Fruit fly (Drosophila melanogaster): ENCODE measurements around the gene santa-maria.

santa-maria gene

DNA sequence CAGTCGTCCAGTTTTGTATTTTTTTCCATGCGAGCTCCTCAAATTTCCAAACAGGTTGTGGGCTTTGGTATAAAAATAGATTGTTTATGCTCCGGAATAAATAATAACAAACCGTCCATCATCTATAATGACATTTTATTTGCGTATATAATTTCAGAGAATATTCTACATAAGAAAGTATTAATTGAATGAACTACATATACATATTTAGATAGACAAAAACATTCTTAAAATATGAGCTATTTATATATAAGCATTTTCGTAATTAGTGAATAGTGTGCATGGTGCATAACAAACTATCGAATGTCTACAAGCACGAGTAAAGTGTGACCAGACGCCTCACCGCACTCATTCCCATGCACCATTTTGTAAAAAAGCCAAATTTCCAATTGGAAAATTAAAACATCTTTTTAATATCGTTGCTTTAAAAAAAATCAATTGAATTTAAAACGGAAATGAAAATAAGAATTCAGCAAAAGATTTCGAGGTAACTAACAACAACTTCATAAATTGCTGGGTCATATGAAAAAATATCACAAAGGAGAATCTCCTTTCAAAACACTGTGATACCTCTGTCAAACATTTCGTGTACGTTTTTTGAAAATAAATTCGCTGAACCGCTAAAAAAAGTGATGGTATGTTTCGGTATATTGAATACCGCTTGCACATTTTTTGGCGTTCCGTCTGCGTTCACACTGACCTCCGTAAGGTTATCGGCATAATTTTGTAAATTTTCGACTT is 24.5 kb downstream of the santa-maria start, which contains the start of gene muc (continued):
- TF ChIP-seq CG11504 (tag; optimal IDR thresholded peaks at IDR 0.05) = peak; percentile 55
- no peak for TF ChIP-seq CkIIα-i1 (GFP tag; IDR thresholded peaks at IDR 0.05)
- peak; percentile 26 for TF ChIP-seq CG15696 (tag; optimal IDR thresholded peaks at IDR 0.05)
- TF ChIP-seq Nf-YA (GFP tag; IDR thresholded peaks at IDR 0.05) = no peak
- TF ChIP-seq mam (GFP tag; optimal IDR thresholded peaks at IDR 0.05) = peak; percentile 52
- TF ChIP-seq CG11696 (GFP tag; IDR thresholded peaks at IDR 0.05) = 0 out of 2 replicates have a peak, but pooled peaks have one; percentile 16
- no peak for TF ChIP-seq Meics (GFP tag; optimal IDR thresholded peaks at IDR 0.05)
- no peak for TF ChIP-seq CG5245 (GFP tag; optimal IDR thresholded peaks at IDR 0.05)
- peak; percentile 74 for TF ChIP-seq CG6791 (GFP tag; IDR thresholded peaks at IDR 0.05; ENCODE audit: partially characterized antibody)
- TF ChIP-seq ind (GFP tag; optimal IDR thresholded peaks at IDR 0.05) = peak; percentile 17
- TF ChIP-seq prd (optimal IDR thresholded peaks at IDR 0.05) = no peak
- TF ChIP-seq prd (GFP tag; IDR thresholded peaks at IDR 0.05) = 0 out of 3 replicates have a peak, but pooled peaks have one; percentile 19
- peak; percentile 27; the same call in 1 of the 2 replicates for TF ChIP-seq Ptx1 (GFP tag; IDR thresholded peaks at IDR 0.05)
- no peak for TF ChIP-seq BtbVII (GFP tag; optimal IDR thresholded peaks at IDR 0.05)
- no peak for TF ChIP-seq eyg (GFP tag; optimal IDR thresholded peaks at IDR 0.05)
- TF ChIP-seq bbx (GFP tag; IDR thresholded peaks at IDR 0.05; ENCODE audit: partially characterized antibody) = peak; percentile 80
- peak; percentile 33 for TF ChIP-seq CG12155 (GFP tag; optimal IDR thresholded peaks at IDR 0.05)
- TF ChIP-seq Asciz (GFP tag; optimal IDR thresholded peaks at IDR 0.05) = no peak
- no peak for TF ChIP-seq gro (GFP tag; optimal IDR thresholded peaks at IDR 0.05)
- no peak for TF ChIP-seq GATAe (GFP tag; conservative IDR thresholded peaks at IDR 0.05)
- no peak for TF ChIP-seq Gsc (GFP tag; IDR thresholded peaks at IDR 0.05)
- no peak for TF ChIP-seq danr (GFP tag; IDR thresholded peaks at IDR 0.05)
- TF ChIP-seq CG32532 (GFP tag; IDR thresholded peaks at IDR 0.05) = peak; percentile 70
- TF ChIP-seq kni (GFP tag; optimal IDR thresholded peaks at IDR 0.05) = no peak
- TF ChIP-seq CG6765 (GFP tag; optimal IDR thresholded peaks at IDR 0.05) = no peak
- TF ChIP-seq CG43689 (GFP tag; IDR thresholded peaks at IDR 0.05) = no peak
- no peak for TF ChIP-seq CG3407 (GFP tag; optimal IDR thresholded peaks at IDR 0.05)
- peak; percentile 40 for TF ChIP-seq lmd (GFP tag; IDR thresholded peaks at IDR 0.05)
- TF ChIP-seq CG3847 (GFP tag; IDR thresholded peaks at IDR 0.05) = peak; percentile 48; the same call in 1 of the 2 replicates
- peak; percentile 59; the same call in 1 of the 2 replicates for TF ChIP-seq chm (GFP tag; IDR thresholded peaks at IDR 0.05)
- TF ChIP-seq CG11456 (GFP tag; IDR thresholded peaks at IDR 0.05) = peak; percentile 63; the same call in 1 of the 3 replicates
- 0 out of 2 replicates have a peak, but pooled peaks have one; percentile 52 for TF ChIP-seq Drgx (GFP tag; IDR thresholded peaks at IDR 0.05)
- no peak for TF ChIP-seq cg (GFP tag; optimal IDR thresholded peaks at IDR 0.05)
- no peak for TF ChIP-seq p53 (GFP tag; optimal IDR thresholded peaks at IDR 0.05)
- no peak for TF ChIP-seq Dad (GFP tag; optimal IDR thresholded peaks at IDR 0.05)
- TF ChIP-seq zen (tag; optimal IDR thresholded peaks at IDR 0.05) = peak; percentile 74
- peak; percentile 42 for TF ChIP-seq CG15514 (GFP tag; optimal IDR thresholded peaks at IDR 0.05)
- TF ChIP-seq sd (tag; optimal IDR thresholded peaks at IDR 0.05) = peak; percentile 26
- no peak for TF ChIP-seq pita (GFP tag; optimal IDR thresholded peaks at IDR 0.05)
- no peak for TF ChIP-seq croc (GFP tag; conservative IDR thresholded peaks at IDR 0.05)
- peak; percentile 33 for TF ChIP-seq Sox102F (GFP tag; optimal IDR thresholded peaks at IDR 0.05)
- no peak; the same call in 1 of the 2 replicates for TF ChIP-seq MBD-R2 (GFP tag; IDR thresholded peaks at IDR 0.05)
- peak; percentile 61 for TF ChIP-seq Bgb (GFP tag; IDR thresholded peaks at IDR 0.05; ENCODE audit: partially characterized antibody)
- no peak for TF ChIP-seq gt (GFP tag; IDR thresholded peaks at IDR 0.05)
- peak; percentile 41 for TF ChIP-seq slou (GFP tag; optimal IDR thresholded peaks at IDR 0.05)
- TF ChIP-seq zf30C (GFP tag; optimal IDR thresholded peaks at IDR 0.05) = no peak
- TF ChIP-seq exex (tag; optimal IDR thresholded peaks at IDR 0.05) = no peak
- no peak for TF ChIP-seq CG10959 (GFP tag; IDR thresholded peaks at IDR 0.05)
- no peak for TF ChIP-seq CG8765 (GFP tag; IDR thresholded peaks at IDR 0.05)
- TF ChIP-seq Dll (GFP tag; IDR thresholded peaks at IDR 0.05; ENCODE audit: partially characterized antibody) = peak; percentile 75
